Fruit fly (Drosophila melanogaster): ENCODE results near the gene Septin4.

Septin4 gene

DNA sequence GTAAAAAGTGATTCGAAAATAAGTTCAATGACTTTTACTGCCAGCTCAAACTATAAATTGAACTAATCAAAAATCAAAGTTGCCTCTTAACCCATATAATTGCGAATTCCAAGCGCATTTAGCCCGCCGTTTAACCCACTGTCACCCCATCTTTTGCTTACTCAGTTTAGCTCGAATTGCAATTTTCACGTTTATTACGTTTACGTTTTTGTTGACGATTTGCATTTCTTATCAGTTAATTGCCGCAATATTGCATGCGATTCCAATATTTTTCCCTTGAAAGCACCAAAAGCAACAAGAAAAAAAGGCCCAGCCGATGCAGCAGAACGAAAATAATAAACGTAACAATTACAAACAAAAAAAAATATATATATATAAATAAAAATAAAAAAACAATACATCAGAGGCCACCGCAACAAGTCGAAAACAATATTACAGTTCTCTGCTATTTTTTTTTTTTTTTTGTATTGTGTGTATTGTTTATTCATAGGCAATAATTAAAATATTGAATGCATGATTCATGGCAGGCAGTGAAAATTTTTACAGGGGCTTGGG, 23.3 kb upstream of the Septin4 start:
- no peak for TF ChIP-seq CG8159 (tag; optimal IDR thresholded peaks at IDR 0.05)
- TF ChIP-seq CG34367 (tag; optimal IDR thresholded peaks at IDR 0.05) = no peak
- no peak for TF ChIP-seq CG4496 (GFP tag; IDR thresholded peaks at IDR 0.05)
- TF ChIP-seq Ets98B (GFP tag; IDR thresholded peaks at IDR 0.05) = no peak
- no peak for TF ChIP-seq D1 (tag; optimal IDR thresholded peaks at IDR 0.05)
- TF ChIP-seq CG13204 (GFP tag; optimal IDR thresholded peaks at IDR 0.05) = no peak
- TF ChIP-seq CG10348 (GFP tag; IDR thresholded peaks at IDR 0.05) = no peak
- no peak for TF ChIP-seq CG32121 (GFP tag; IDR thresholded peaks at IDR 0.05)
- no peak for TF ChIP-seq gl (tag; optimal IDR thresholded peaks at IDR 0.05)
- TF ChIP-seq CG8301 (tag; optimal IDR thresholded peaks at IDR 0.05) = no peak
- no peak for TF ChIP-seq Snoo (tag; optimal IDR thresholded peaks at IDR 0.05)
- TF ChIP-seq CG9948 (tag; optimal IDR thresholded peaks at IDR 0.05) = no peak
- TF ChIP-seq CG12605 (GFP tag; IDR thresholded peaks at IDR 0.05) = no peak
- no peak for TF ChIP-seq Pif1B (GFP tag; optimal IDR thresholded peaks at IDR 0.05)
- no peak for TF ChIP-seq CG15710 (tag; optimal IDR thresholded peaks at IDR 0.05)
- no peak for TF ChIP-seq CG17806 (tag; optimal IDR thresholded peaks at IDR 0.05)

DNA sequence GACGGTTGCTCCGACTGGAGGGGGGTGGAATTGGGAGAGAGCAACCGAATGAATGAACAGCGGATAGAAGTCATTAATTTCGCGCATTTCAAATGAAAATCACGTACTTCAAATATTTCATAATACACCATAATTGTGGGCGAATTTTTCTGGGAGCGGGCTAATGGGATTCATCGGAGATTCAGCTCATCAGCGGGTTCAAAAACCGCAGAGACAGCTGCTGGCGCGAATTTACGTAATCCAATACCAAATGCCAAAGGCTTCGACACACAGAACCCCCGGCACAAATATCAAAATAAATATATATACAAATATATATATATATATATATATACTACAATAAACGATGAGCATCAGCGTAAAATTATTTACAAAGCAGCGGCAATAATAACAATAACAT, 21.7 kb upstream of the Septin4 start:
- TF ChIP-seq CG10348 (GFP tag; IDR thresholded peaks at IDR 0.05) (no peak), CG32121 (GFP tag; IDR thresholded peaks at IDR 0.05) (no peak), EcR (GFP tag; optimal IDR thresholded peaks at IDR 0.05) (no peak)

DNA sequence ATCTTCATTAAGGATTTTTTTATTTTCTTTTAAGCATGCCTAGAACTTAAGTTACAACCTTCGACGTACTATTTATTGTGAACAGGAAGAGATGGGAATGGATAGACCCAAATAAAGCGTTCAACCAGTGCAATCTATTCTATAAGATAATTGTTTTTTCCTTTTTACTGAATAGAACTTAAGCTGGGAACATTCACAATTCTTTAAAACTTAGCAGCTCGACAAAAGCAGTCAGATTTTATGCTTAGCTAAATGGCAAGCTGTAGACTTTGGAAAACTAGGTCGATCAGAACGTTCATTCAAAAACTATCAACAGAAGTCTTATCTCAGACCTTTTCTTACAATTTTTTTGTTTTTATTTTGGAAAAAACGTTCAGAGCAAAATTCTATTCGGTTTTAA, 16.0 kb upstream of the Septin4 start, which contains the start of gene CG13008:
Gene CG13008 (plus strand): TSS at position 301 of the 400 bp plus-strand sequence.
- no peak for TF ChIP-seq CG4496 (GFP tag; IDR thresholded peaks at IDR 0.05)
- no peak for TF ChIP-seq rn (GFP tag; IDR thresholded peaks at IDR 0.05)
- no peak for TF ChIP-seq CG17806 (tag; optimal IDR thresholded peaks at IDR 0.05)

DNA sequence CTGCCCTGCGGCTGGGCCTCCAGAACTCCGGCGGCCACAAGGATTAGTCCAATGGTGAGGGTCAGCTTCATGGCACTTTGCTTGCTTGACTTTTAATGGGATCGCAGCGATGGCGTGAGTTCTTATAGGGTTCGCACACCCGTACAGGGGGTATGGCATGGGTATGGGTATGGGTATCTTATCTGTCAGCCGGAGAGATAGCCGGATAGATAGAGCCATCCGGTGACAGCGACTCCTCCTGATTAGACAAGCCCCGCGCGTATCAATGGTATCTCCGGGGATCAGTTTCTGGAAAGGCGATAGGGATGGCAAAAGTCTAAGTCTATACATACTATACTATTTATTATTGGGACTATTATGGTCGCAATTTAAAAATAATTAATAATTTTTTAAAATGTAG, 11.8 kb upstream of the Septin4 start, which contains the start of gene CG9672:
Gene CG9672 (minus strand): TSS at position 101 of the 400 bp plus-strand sequence.
- TF ChIP-seq gl (tag; optimal IDR thresholded peaks at IDR 0.05) = no peak
- TF ChIP-seq CG8159 (tag; optimal IDR thresholded peaks at IDR 0.05) = no peak

DNA sequence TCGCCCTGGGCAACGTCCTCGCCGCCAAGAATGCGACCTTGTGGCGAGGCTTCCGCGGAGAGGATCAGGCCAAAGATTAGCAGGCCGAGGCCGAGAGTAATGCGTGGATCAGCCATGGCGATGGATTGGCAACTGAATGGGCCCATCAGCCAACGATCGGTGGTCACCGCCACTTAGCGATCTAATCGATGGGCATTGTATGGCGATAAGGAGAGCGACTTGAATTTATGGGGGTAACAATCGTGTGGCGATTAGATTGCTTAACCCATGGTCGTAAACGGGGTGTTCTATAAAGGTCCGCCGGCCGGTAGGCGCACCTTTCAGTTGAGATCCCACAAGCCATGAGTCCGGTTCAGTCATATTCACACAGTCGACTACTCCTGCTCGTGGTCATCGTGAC, 8.8 kb upstream of the Septin4 start, which contains the start of the genes CG9673 and CG4653:
Gene CG9673 (minus strand): TSS at position 138 of the 400 bp plus-strand sequence.
Gene CG4653 (plus strand): TSS at position 335 of the 400 bp plus-strand sequence.
- TF ChIP-seq Snoo (tag; optimal IDR thresholded peaks at IDR 0.05) (no peak), Pif1A (GFP tag; optimal IDR thresholded peaks at IDR 0.05) (no peak), rn (GFP tag; IDR thresholded peaks at IDR 0.05) (no peak), CG8159 (tag; optimal IDR thresholded peaks at IDR 0.05) (no peak), CG10348 (GFP tag; IDR thresholded peaks at IDR 0.05) (no peak), CG15710 (tag; optimal IDR thresholded peaks at IDR 0.05) (no peak), gl (tag; optimal IDR thresholded peaks at IDR 0.05) (no peak), CG9948 (tag; optimal IDR thresholded peaks at IDR 0.05) (no peak), CG14655 (GFP tag; optimal IDR thresholded peaks at IDR 0.05) (no peak), Pif1B (GFP tag; optimal IDR thresholded peaks at IDR 0.05) (no peak), CG8301 (tag; optimal IDR thresholded peaks at IDR 0.05) (no peak), EcR (GFP tag; optimal IDR thresholded peaks at IDR 0.05) (no peak), CG32121 (GFP tag; IDR thresholded peaks at IDR 0.05) (no peak), CG13204 (GFP tag; optimal IDR thresholded peaks at IDR 0.05) (no peak), CG17806 (tag; optimal IDR thresholded peaks at IDR 0.05) (no peak), D1 (tag; optimal IDR thresholded peaks at IDR 0.05) (no peak)

DNA sequence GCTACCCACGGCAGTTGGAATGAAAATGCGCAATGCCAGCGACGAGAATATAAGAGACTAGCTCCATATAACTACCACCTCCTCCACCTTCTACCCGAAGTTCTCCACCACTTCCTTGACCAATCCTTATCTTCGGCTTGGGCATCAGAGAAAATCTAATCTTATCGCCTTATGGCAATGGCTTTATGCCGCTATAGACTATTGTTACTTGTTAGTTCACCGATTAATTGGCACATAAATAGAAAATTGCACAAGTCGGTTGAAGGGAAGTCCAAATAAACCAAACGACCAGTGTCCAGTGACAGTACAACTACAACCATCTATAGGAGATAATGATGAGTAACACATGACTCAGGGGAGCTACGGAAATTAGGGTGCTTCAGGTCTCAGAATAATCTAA, 7.0 kb upstream of the Septin4 start, which contains the start of gene sphe:
Gene sphe (minus strand): TSS at position 32 of the 400 bp plus-strand sequence.
- TF ChIP-seq rn (GFP tag; IDR thresholded peaks at IDR 0.05) (no peak), CG9948 (tag; optimal IDR thresholded peaks at IDR 0.05) (no peak), Ets98B (GFP tag; IDR thresholded peaks at IDR 0.05) (no peak), Pif1B (GFP tag; optimal IDR thresholded peaks at IDR 0.05) (no peak), CG17806 (tag; optimal IDR thresholded peaks at IDR 0.05) (no peak), CG4496 (GFP tag; IDR thresholded peaks at IDR 0.05) (no peak), Snoo (tag; optimal IDR thresholded peaks at IDR 0.05) (no peak), CG14655 (GFP tag; optimal IDR thresholded peaks at IDR 0.05) (no peak)

DNA sequence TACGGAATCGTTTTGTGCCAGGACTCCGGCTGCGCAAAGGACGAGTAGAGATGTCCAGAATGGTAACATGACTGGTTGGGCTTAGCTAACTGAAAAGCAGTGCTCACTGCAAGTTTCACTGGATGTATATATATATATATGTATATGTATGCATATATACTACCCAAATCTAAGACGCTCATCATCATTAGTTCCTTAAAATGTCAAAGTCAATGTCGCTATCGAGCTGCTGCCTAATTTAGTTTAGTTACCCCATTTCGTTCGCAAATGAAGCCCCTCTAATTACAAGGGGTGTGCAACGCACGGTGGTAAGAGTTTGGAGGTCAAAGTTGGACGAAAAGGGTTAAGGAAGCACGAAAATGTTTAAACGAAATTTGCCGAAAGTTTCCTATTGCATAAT, 5.1 kb upstream of the Septin4 start, which contains the start of gene CG9676:
Gene CG9676 (minus strand): TSS at position 101 of the 400 bp plus-strand sequence.
- TF ChIP-seq CG8159 (tag; optimal IDR thresholded peaks at IDR 0.05) = no peak
- no peak for TF ChIP-seq CG15710 (tag; optimal IDR thresholded peaks at IDR 0.05)
- TF ChIP-seq CG10348 (GFP tag; IDR thresholded peaks at IDR 0.05) = no peak
- no peak for TF ChIP-seq CG12605 (GFP tag; IDR thresholded peaks at IDR 0.05)
- TF ChIP-seq Pif1B (GFP tag; optimal IDR thresholded peaks at IDR 0.05) = no peak
- no peak for TF ChIP-seq Pif1A (GFP tag; optimal IDR thresholded peaks at IDR 0.05)
- no peak for TF ChIP-seq Ets98B (GFP tag; IDR thresholded peaks at IDR 0.05)

Measured in whole organism, pupa.